Worm (Caenorhabditis elegans): ENCODE results near the gene T26A5.6.

ce11 chrIII:6402346-6402745, 48.1 kb downstream of the T26A5.6 start:
- TF ChIP-seq zip-5 (tag; optimal IDR thresholded peaks at IDR 0.05) (no peak), nhr-232 (tag; optimal IDR thresholded peaks at IDR 0.05) (no peak), F13H6.1 (tag; optimal IDR thresholded peaks at IDR 0.05) (no peak), fkh-6 (tag; optimal IDR thresholded peaks at IDR 0.05) (no peak), ets-4 (tag; optimal IDR thresholded peaks at IDR 0.05) (no peak), Y22D7AL.16 (tag; optimal IDR thresholded peaks at IDR 0.05) (no peak), ref-2 (tag; optimal IDR thresholded peaks at IDR 0.05) (no peak), npax-4 (tag; optimal IDR thresholded peaks at IDR 0.05) (no peak), sox-4 (tag; optimal IDR thresholded peaks at IDR 0.05) (no peak), syd-9 (tag; optimal IDR thresholded peaks at IDR 0.05) (no peak), pha-2 (tag; optimal IDR thresholded peaks at IDR 0.05) (no peak), lin-11 (tag; optimal IDR thresholded peaks at IDR 0.05) (no peak)

All from whole organism, late embryonic.